Worm (Caenorhabditis elegans) whole organism, L4/young adult: ENCODE results near the gene hsp-16.2.

Experiments used
- W03F9.2 ChIP-seq: fragments of 150-350 bp; optimal IDR thresholded peaks from 2 replicates; lab custom pipeline; 2014; ENCODE audit warnings: missing biosample characterization, missing genetic modification characterization
- dao-5 ChIP-seq: sonication (generic microtip); optimal IDR thresholded peaks from 2 replicates; lab custom pipeline; 2016; ENCODE audit warnings: missing genotype, missing genetic modification characterization, moderate library complexity, missing compliant biosample characterization
- him-1 ChIP-seq: sonication (generic microtip); optimal IDR thresholded peaks from 2 replicates; lab custom pipeline; 2016; ENCODE audit warnings: missing genotype, missing genetic modification reagents, missing genetic modification characterization, missing compliant biosample characterization

The hsp-16.2 gene

DNA sequence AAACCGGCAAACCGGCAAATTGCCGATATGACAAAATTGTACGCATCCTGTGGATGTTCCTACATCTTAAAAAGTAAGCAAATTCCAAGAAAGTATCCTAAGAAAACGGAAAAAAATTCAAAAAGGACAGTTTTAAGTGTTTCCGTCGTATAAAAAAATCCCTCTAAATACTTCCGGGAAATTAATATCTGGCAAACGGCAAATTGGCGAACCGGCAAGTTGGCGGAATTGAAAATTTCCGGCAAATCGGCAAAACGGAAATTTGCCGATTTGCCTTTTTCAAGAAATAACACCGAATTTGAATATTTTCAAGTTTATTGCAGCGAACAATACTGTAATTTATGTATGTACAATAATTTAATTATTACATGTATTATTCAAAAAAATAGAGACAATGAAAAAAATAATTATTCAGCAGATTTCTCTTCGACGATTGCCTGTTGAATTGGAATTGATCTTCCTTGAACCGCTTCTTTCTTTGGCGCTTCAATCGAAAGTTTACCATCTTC is 669 bp downstream of the hsp-16.2 start:
- TF ChIP-seq W03F9.2 (tag; lab: Kevin White, UChicago) = peak; percentile 11
- no peak for TF ChIP-seq dao-5 (tag; lab: Kevin White, UChicago)

DNA sequence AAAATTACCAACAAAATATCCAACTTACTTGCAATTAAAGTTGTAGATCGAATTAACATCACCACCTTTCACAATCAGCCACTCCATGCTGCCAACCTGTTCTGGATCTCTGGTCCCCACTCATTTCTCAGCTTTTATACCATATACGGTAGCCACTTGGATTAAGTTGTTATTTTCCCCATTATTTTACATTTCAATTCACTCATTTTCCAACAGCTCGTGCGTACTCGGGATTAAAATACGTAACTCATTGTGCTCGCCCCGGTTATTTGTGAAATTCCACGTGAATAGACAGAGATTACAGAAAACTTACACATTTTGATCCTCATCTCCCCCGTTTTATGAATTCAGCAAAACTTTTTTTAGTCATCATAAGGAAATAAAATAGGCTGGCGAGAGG is 1.7 kb downstream of the hsp-16.2 start, which contains the start of gene srt-41:
srt-41 (minus strand) TSS at position 101 of the 400 bp plus-strand sequence.
- TF ChIP-seq W03F9.2 (tag; lab: Kevin White, UChicago) (no peak), dao-5 (tag; lab: Kevin White, UChicago) (no peak), him-1 (tag; lab: Kevin White, UChicago) (no peak)

DNA sequence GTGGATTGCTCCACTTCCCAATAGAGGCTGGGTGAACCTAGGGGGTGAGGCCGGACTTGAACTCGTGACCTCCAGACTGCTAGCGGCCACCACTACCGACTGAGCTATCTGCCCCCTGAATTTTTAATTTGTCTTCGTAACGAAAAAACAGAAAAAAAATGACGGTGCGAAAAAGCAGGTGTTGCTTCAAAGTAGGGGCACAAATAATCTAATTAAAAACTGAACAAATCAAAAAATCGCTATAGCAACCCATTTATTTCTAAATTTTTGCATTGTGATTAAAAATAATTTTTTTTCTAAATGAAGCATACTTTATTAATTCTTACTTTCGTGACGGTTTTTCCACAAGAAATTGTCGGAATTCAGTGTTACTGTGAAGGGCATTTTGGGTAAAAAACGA is 6.9 kb downstream of the hsp-16.2 start, which contains the start of gene F36H9.10:
F36H9.10 (plus strand) TSS at position 301 of the 400 bp plus-strand sequence.
- TF ChIP-seq W03F9.2 (tag; lab: Kevin White, UChicago) (no peak), him-1 (tag; lab: Kevin White, UChicago) (no peak), dao-5 (tag; lab: Kevin White, UChicago) (no peak)

DNA sequence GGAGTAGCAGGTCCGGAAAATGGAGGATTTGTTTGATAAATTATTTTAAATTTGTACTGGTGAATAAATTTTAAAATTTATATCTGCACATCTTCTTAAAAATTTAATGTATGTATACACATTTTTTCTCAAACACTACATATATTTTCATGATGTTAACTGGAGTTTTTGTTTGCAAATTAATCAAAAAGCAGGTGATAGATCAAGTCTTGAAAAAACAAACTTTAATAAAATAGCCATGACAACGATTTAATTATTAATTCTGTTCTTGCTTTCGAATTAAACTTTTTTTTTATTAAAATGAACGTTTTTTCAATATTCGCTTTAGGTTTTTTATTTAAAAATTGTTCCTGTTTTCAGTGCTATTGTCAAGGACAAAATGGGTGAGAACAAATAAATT is 10.5 kb downstream of the hsp-16.2 start, which contains the start of gene F36H9.1:
F36H9.1 (plus strand) TSS at position 301 of the 400 bp plus-strand sequence.
- TF ChIP-seq W03F9.2 (tag; lab: Kevin White, UChicago) (no peak), dao-5 (tag; lab: Kevin White, UChicago) (no peak), him-1 (tag; lab: Kevin White, UChicago) (no peak)

DNA sequence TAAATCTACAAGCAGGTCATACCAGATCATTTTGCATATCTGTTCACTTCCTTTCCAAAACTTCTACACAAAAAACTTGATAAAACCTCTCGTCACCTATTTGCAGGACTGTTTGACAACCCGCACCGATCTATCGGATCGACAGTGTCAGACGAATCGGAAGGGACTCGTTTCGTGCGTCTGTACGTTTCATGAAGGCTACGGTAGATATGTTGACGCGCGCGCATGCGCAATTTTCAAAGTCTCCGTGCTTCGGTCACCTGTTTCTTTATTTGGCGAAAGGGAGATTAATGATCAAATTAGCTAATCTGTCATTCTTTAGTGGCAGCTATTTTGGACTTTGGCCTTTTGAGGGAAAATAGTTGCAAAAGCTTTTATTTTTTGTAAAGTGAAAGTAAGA is 15.3 kb downstream of the hsp-16.2 start:
- TF ChIP-seq him-1 (tag; lab: Kevin White, UChicago) = no peak
- no peak for TF ChIP-seq dao-5 (tag; lab: Kevin White, UChicago)
- TF ChIP-seq W03F9.2 (tag; lab: Kevin White, UChicago) = no peak

DNA sequence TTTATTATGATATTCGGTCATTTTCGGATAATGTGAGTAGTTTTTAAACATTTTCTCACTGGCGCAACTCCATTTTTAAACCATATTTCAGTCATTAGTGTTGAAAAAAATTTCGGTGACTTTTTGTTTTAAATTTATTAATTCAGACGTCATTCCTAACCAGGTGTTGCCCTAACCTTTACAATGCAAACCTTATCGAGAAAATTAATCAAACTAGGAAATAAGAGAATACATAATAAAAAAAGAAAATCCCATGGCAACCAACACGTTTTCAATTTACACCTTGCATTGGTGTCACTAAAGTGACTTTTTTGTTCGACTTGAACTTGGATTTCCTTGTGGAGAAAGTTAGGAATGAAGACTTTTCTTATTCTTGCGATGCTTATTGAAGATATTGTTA is 16.6 kb downstream of the hsp-16.2 start, which contains the start of gene F36H9.2:
F36H9.2 (plus strand) TSS at position 301 of the 400 bp plus-strand sequence.
- TF ChIP-seq him-1 (tag; lab: Kevin White, UChicago) (no peak), W03F9.2 (tag; lab: Kevin White, UChicago) (no peak), dao-5 (tag; lab: Kevin White, UChicago) (no peak)

DNA sequence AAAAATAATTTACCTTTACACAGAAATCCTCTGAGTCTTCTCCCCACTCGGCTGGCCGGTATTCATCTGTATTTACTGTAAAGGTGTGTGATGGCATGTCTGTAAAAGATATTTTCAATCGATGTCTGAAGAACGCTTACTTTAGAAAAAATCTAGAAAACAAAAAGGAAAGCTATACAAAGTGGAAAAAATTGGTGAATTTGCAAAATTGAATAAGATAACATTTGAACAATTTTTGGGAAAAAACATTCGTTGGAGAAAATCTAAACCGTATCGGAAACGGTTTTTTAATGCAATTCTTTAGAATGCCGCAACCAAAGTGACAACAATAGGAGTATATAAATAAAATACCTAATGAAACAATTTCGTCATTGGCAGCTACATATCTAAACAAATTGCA is 22.8 kb downstream of the hsp-16.2 start, which contains the start of gene F36H9.5:
F36H9.5 (minus strand) TSS at position 101 of the 400 bp plus-strand sequence.
- TF ChIP-seq dao-5 (tag; lab: Kevin White, UChicago) (no peak), W03F9.2 (tag; lab: Kevin White, UChicago) (no peak), him-1 (tag; lab: Kevin White, UChicago) (no peak)

DNA sequence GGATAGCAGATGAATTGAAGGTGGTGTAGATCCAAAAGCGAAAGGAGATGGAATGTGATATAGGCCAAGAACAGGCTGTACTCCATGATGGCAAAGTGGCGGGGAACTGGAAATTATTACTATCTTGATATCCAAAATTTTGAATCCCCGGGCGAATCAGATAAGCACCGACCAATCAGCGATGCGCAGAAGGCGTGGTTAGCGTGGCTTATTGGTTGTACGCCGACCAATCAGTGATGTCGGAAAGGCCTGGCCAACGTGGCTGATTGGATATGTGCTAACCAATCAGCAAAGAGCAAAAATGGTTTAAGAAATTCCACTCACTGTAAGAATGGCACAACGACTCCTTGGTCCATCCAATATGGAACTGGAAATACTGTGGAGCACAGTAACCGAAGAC is 24.8 kb downstream of the hsp-16.2 start:
- TF ChIP-seq W03F9.2 (tag; lab: Kevin White, UChicago) (no peak), dao-5 (tag; lab: Kevin White, UChicago) (no peak), him-1 (tag; lab: Kevin White, UChicago) (no peak)

DNA sequence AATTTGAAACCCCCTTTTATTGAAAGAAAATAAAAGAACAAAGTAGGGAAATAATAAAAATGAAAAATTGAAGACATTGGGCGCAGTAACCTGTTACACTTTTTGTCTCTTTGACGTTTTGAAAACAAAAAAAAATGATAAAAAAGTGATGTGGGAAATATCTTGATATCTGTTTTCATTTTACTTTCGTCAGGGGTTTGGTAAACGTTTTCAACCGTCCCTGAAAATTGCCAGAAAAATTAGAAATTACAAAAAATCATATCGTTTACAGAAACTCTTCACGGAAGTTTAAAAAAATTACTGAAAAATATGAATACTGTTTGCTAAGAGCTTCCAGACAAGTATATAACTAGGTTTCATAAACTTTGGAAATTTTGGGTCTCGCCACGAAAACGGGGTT is 25.6 kb downstream of the hsp-16.2 start, which contains the start of gene F36H9.4:
F36H9.4 (minus strand) TSS at position 101 of the 400 bp plus-strand sequence.
- TF ChIP-seq him-1 (tag; lab: Kevin White, UChicago) = no peak
- TF ChIP-seq W03F9.2 (tag; lab: Kevin White, UChicago) = no peak
- no peak for TF ChIP-seq dao-5 (tag; lab: Kevin White, UChicago)

DNA sequence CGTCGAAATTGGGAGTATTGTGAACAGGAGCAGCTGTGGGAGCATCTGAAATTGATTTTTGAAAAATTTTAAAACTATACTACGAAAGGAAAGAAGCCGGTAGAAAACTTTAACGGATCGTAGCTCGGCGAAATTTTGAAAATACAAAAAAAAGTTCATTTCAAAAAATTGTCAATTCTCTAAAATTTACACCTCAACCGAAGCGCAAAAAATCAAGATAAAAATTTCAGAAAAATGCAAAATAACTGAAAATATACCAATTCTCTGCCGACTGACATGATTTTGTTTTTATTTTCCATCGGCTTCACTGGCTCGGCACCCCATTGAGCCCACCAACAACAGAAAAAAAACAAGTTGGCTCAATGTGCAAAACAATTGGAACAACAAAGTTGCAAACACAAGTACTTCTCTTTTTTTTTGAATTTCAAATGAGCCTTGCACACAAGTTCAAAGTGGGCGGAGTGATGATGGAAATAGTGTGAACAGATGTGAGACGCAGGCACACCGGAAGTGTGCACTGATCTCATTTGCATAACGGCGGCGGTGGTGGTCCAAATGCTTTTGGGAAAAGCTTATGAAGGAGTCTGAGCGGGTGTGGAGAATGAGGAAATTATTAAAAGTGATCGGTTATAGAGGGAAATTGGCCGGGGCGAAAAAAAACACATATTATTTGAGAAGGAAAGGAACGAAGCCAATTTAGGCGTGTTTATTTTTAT is 29.7 kb downstream of the hsp-16.2 start, which contains the start of gene F36H9.7:
F36H9.7 (minus strand) TSS at position 51 of the 716 bp plus-strand sequence.
- TF ChIP-seq him-1 (tag; lab: Kevin White, UChicago) (no peak), W03F9.2 (tag; lab: Kevin White, UChicago) (no peak), dao-5 (tag; lab: Kevin White, UChicago) (no peak)

DNA sequence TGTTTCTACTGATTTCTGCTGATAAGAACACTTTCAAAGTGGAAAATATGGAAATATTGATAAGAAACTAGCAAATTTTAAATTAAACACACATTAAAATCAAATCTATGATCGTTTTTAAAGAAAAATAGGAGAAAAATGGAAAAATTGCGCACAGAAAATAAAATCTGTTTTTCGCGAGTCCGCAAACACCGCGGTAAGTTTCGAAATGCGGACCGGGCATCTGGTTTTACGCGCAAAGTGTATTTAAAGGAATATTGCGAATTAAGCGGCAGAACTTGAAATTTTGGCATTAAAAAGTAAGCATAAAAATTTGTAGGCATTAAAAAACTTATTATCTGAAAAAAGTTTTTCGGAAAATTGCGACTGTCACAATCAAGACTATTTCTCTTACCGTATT is 31.6 kb downstream of the hsp-16.2 start:
- TF ChIP-seq dao-5 (tag; lab: Kevin White, UChicago) (no peak), W03F9.2 (tag; lab: Kevin White, UChicago) (no peak), him-1 (tag; lab: Kevin White, UChicago) (no peak)

DNA sequence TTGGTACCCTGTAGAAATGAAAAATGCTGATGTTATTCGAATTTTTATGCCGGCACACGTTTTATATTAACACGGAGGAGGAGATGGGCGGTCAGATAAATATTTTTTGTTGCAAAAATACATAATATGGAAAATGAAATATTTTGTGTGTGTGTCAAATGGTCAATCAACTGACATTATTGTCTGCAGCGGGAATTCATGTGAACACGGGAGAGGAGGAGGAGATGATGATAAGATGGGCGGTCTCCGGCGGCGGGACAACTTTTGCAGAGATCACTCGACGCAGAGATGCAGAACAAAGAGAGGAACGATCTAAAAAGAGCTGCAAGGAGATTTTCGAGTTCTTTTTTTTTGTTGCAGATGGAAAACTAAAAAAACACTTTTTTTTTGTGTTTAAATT is 33.0 kb downstream of the hsp-16.2 start, which contains the start of gene dhs-13:
dhs-13 (minus strand) TSS at position 8 of the 400 bp plus-strand sequence.
- TF ChIP-seq him-1 (tag; lab: Kevin White, UChicago) = no peak
- no peak for TF ChIP-seq dao-5 (tag; lab: Kevin White, UChicago)
- no peak for TF ChIP-seq W03F9.2 (tag; lab: Kevin White, UChicago)

DNA sequence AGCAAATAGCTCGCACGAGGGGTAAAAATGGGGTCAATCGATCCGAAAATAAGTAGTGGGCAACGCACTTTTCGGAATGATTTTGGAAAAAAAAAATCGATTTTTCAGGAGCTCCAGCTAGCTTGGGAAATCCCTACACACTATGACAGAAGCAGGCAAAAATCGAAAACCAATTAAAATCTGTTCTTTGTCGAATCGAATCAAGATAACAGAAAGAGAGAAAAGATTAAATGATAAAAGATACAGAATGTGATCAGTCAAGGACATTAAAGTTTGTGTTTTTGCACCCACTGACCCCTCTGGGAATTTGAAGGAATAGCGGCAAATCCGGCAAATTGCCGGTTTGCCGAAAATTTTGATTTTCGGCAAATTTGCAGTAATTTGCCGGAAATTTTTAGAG is 37.3 kb downstream of the hsp-16.2 start:
- TF ChIP-seq W03F9.2 (tag; lab: Kevin White, UChicago) (no peak), him-1 (tag; lab: Kevin White, UChicago) (no peak), dao-5 (tag; lab: Kevin White, UChicago) (no peak)
